Worm (Caenorhabditis elegans): ENCODE results near the gene B0034.1.

Gene B0034.1

DNA sequence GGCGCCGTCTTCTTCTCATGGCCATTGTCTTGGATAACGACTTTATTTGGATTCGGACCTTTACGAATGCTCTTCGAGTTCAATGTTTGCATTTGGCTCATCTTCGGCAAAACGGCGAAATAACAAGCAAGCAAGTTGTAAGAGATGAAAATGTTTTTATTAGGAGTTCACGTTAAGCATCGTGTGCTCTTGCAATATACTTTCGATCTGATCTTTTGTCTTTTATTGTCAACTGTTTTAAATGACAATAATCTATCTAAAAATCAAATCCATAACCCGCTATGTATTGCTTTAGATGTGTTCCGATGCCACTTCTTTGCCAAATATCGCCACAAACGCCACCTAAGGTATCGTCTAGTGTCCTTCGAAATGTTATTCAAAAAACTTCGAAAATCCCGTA, 48.3 kb downstream of the B0034.1 start, which contains the start of gene ZK84.5 (continued):
- TF ChIP-seq lin-11 (tag; optimal IDR thresholded peaks at IDR 0.05) (no peak), fkh-6 (tag; optimal IDR thresholded peaks at IDR 0.05) (no peak)

- TF ChIP-seq eyg-1 (tag; optimal IDR thresholded peaks at IDR 0.05) (no peak), ceh-6 (GFP tag; optimal IDR thresholded peaks at IDR 0.05) (no peak), fkh-10 (GFP tag; optimal IDR thresholded peaks at IDR 0.05) (no peak), nhr-232 (tag; optimal IDR thresholded peaks at IDR 0.05) (no peak), gmeb-2 (tag; optimal IDR thresholded peaks at IDR 0.05) (no peak), fax-1 (tag; optimal IDR thresholded peaks at IDR 0.05) (no peak), pat-9 (tag; optimal IDR thresholded peaks at IDR 0.05) (no peak), hlh-30 (tag; optimal IDR thresholded peaks at IDR 0.05; ENCODE audit: insufficient read depth) (no peak), pqm-1 (tag; optimal IDR thresholded peaks at IDR 0.05) (no peak), ceh-19 (GFP tag; optimal IDR thresholded peaks at IDR 0.05) (no peak)
These were observed 52.2 kb downstream of the B0034.1 start, which contains the start of gene ZK84.1 for ce11 chrII:6020353-6020752. Gene ZK84.1, plus strand, starts transcription at chrII:6020653.

Measured in whole organism, late embryonic.